Fruit fly (Drosophila melanogaster): ENCODE data around the gene CG9109.

DNA sequence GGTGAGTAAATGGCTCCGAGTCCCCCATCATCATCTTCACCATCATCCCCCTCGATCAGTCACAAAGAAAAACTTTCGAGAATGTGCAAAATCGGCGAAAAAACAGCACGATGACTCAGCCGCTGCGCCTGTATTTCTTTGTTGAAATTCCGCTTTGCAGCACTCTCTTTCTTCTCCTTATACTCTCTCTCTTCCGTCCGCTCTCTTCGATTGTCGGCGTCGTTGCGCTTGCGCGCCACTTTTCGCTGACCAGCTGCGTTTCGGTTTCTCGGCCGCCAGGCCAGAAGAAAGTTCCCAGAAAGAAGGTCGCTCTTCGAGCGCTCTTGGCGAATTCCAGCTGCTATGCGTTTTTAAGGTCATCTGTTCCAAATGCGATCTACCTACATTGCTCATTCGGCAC lies 51.0 kb downstream of the CG9109 start:
- TF ChIP-seq EcR (GFP tag; optimal IDR thresholded peaks at IDR 0.05) (no peak), CG8478 (optimal IDR thresholded peaks at IDR 0.05) (no peak), psq (optimal IDR thresholded peaks at IDR 0.05) (no peak), usp (GFP tag; optimal IDR thresholded peaks at IDR 0.05) (no peak)

All from whole organism.